Worm (Caenorhabditis elegans) whole organism, L1 larva: ENCODE results near the gene K09C6.9.

Source experiments
- C34B4.2 ChIP-seq: sonication (generic microtip); optimal IDR thresholded peaks from 2 replicates; lab custom pipeline; 2017; ENCODE audit warnings: mild to moderate bottlenecking, missing genetic modification characterization, missing compliant biosample characterization
- F16B12.6 ChIP-seq: fragments of 150-350 bp; optimal IDR thresholded peaks from 2 replicates; lab custom pipeline; 2014; ENCODE audit warnings: missing biosample characterization, missing genetic modification characterization
- alr-1 ChIP-seq: fragments of 200-800 bp; sonication (Bioruptor generic); optimal IDR thresholded peaks from 2 replicates; lab custom pipeline; 2018; ENCODE audit warnings: borderline replicate concordance, mild to moderate bottlenecking, missing genetic modification characterization, missing compliant biosample characterization
- ceh-63 ChIP-seq: fragments of 200-800 bp; sonication (Bioruptor generic); optimal IDR thresholded peaks from 2 replicates; lab custom pipeline; 2018; ENCODE audit warnings: mild to moderate bottlenecking, missing genetic modification characterization, missing compliant biosample characterization
- ceh-8 ChIP-seq: fragments of 200-800 bp; sonication (Bioruptor generic); optimal IDR thresholded peaks from 2 replicates; lab custom pipeline; 2018; ENCODE audit warnings: mild to moderate bottlenecking, missing genetic modification characterization, moderate library complexity, missing compliant biosample characterization
- ceh-82 ChIP-seq, 3 experiments: fragments of 150-350 bp in 1 of 3; sonication (generic microtip) in 2 of 3; optimal IDR thresholded peaks; 2 replicates each; lab custom pipeline; 2014 to 2017; ENCODE audit warnings: missing biosample characterization in 3 of 3, missing genetic modification characterization in 3 of 3
- ceh-90 ChIP-seq: sonication (generic microtip); optimal IDR thresholded peaks from 2 replicates; lab custom pipeline; 2016; ENCODE audit warnings: missing genetic modification characterization, missing compliant biosample characterization
- dpl-1 ChIP-seq, 3 experiments: fragments of 150-350 bp in 2 of 3; sonication (generic microtip) in 1 of 3; optimal IDR thresholded peaks; 2 replicates each; lab custom pipeline; 2014 to 2017; ENCODE audit warnings: missing biosample characterization in 3 of 3, missing genetic modification characterization in 3 of 3, missing genetic modification reagents in 3 of 3
- dsc-1 ChIP-seq: sonication (generic microtip); optimal IDR thresholded peaks from 2 replicates; lab custom pipeline; 2016; ENCODE audit warnings: mild to moderate bottlenecking, missing genetic modification characterization, missing compliant biosample characterization
- fos-1 ChIP-seq: fragments of 150-350 bp; optimal IDR thresholded peaks from 2 replicates; lab custom pipeline; 2014; ENCODE audit warnings: missing biosample characterization, missing genetic modification characterization
- hlh-4 ChIP-seq: sonication (generic microtip); optimal IDR thresholded peaks from 2 replicates; lab custom pipeline; 2016; ENCODE audit warnings: mild to moderate bottlenecking, missing genetic modification characterization, missing compliant biosample characterization
- hpl-2 ChIP-seq: fragments of 150-350 bp; optimal IDR thresholded peaks from 2 replicates; lab custom pipeline; 2014; ENCODE audit warnings: missing biosample characterization, missing genetic modification reagents, missing genetic modification characterization
- irx-1 ChIP-seq: sonication (generic microtip); optimal IDR thresholded peaks from 2 replicates; lab custom pipeline; 2016; ENCODE audit warnings: missing genetic modification characterization, missing compliant biosample characterization
- jun-1 ChIP-seq: fragments of 150-350 bp; optimal IDR thresholded peaks from 2 replicates; lab custom pipeline; 2014; ENCODE audit warnings: missing biosample characterization, missing genetic modification reagents, missing genetic modification characterization
- lin-14 ChIP-seq: fragments of 200-800 bp; sonication (Bioruptor generic); optimal IDR thresholded peaks from 2 replicates; lab custom pipeline; 2018; ENCODE audit warnings: mild to moderate bottlenecking, missing genetic modification characterization, moderate library complexity, missing compliant biosample characterization
- lin-39 ChIP-seq: fragments of 150-350 bp; optimal IDR thresholded peaks from 2 replicates; lab custom pipeline; 2014; ENCODE audit warnings: missing biosample characterization, missing genetic modification reagents, missing genetic modification characterization
- lir-3 ChIP-seq: sonication (generic microtip); optimal IDR thresholded peaks from 2 replicates; lab custom pipeline; 2016; ENCODE audit warnings: mild to moderate bottlenecking, missing genetic modification characterization, moderate library complexity, missing compliant biosample characterization; ENCODE audit not compliant: poor library complexity
- lsy-2 ChIP-seq, 2 experiments: fragments of 150-350 bp; optimal IDR thresholded peaks; 2 replicates each; lab custom pipeline; 2014; ENCODE audit warnings: missing biosample characterization in 2 of 2, missing genetic modification characterization in 2 of 2
- mdl-1 ChIP-seq, 2 experiments: fragments of 150-350 bp; optimal IDR thresholded peaks; 2 replicates each; lab custom pipeline; 2014 to 2017; ENCODE audit warnings: missing biosample characterization in 2 of 2, missing genetic modification characterization in 2 of 2, inconsistent platforms in 1 of 2
- nhr-11 ChIP-seq: fragments of 150-350 bp; optimal IDR thresholded peaks from 2 replicates; lab custom pipeline; 2014; ENCODE audit warnings: missing biosample characterization, missing genetic modification characterization
- nhr-19 ChIP-seq: fragments of 200-800 bp; sonication (Bioruptor generic); conservative IDR thresholded peaks from 2 replicates; pipeline ENCODE4 v1.3.6; 2022; ENCODE audit warnings: missing genetic modification characterization, missing compliant biosample characterization
- nhr-20 ChIP-seq: sonication (generic microtip); optimal IDR thresholded peaks from 2 replicates; lab custom pipeline; 2016; ENCODE audit warnings: mild to moderate bottlenecking, missing genetic modification characterization, missing compliant biosample characterization
- nhr-237 ChIP-seq: fragments of 150-350 bp; optimal IDR thresholded peaks from 2 replicates; lab custom pipeline; 2014; ENCODE audit warnings: missing biosample characterization, missing genetic modification characterization
- nhr-28 ChIP-seq: fragments of 150-350 bp; optimal IDR thresholded peaks from 2 replicates; lab custom pipeline; 2014; ENCODE audit warnings: missing biosample characterization, missing genetic modification characterization
- nhr-47 ChIP-seq: sonication (generic microtip); optimal IDR thresholded peaks from 2 replicates; lab custom pipeline; 2016; ENCODE audit warnings: mild to moderate bottlenecking, missing genetic modification characterization, moderate library complexity, missing compliant biosample characterization
- nhr-71 ChIP-seq: sonication (generic microtip); optimal IDR thresholded peaks from 2 replicates; lab custom pipeline; 2016; ENCODE audit warnings: mild to moderate bottlenecking, missing genetic modification characterization, moderate library complexity, missing compliant biosample characterization
- nhr-76 ChIP-seq: sonication (generic microtip); optimal IDR thresholded peaks from 2 replicates; lab custom pipeline; 2017; ENCODE audit warnings: missing biosample characterization, missing genetic modification characterization
- nhr-77 ChIP-seq: fragments of 150-350 bp; optimal IDR thresholded peaks from 2 replicates; lab custom pipeline; 2014; ENCODE audit warnings: missing biosample characterization, missing genetic modification characterization
- nhr-84 ChIP-seq: sonication (generic microtip); optimal IDR thresholded peaks from 2 replicates; lab custom pipeline; 2017; ENCODE audit warnings: missing biosample characterization, missing genetic modification characterization
- nhr-90 ChIP-seq: sonication (generic microtip); optimal IDR thresholded peaks from 2 replicates; lab custom pipeline; 2016; ENCODE audit warnings: mild to moderate bottlenecking, missing genetic modification characterization, missing compliant biosample characterization; ENCODE audit not compliant: poor library complexity
- pag-3 ChIP-seq: sonication (generic microtip); optimal IDR thresholded peaks from 2 replicates; lab custom pipeline; 2017; ENCODE audit warnings: missing genetic modification characterization, mild to moderate bottlenecking, missing compliant biosample characterization, antibody characterized with exemption, borderline replicate concordance; ENCODE audit not compliant: insufficient read depth
- pax-3 ChIP-seq: fragments of 200-800 bp; sonication (Bioruptor generic); optimal IDR thresholded peaks from 2 replicates; lab custom pipeline; 2018; ENCODE audit warnings: mild to moderate bottlenecking, missing genetic modification characterization, moderate library complexity, missing compliant biosample characterization
- pqm-1 ChIP-seq: sonication (generic microtip); optimal IDR thresholded peaks from 3 replicates; lab custom pipeline; 2017; ENCODE audit warnings: missing biosample characterization, missing genetic modification characterization
- rnt-1 ChIP-seq: sonication (generic microtip); optimal IDR thresholded peaks from 2 replicates; lab custom pipeline; 2016; ENCODE audit warnings: mild to moderate bottlenecking, missing genetic modification characterization, moderate library complexity, missing compliant biosample characterization
- snu-23 ChIP-seq: sonication (generic microtip); optimal IDR thresholded peaks from 2 replicates; lab custom pipeline; 2016; ENCODE audit warnings: missing genetic modification characterization, missing compliant biosample characterization
- sox-4 ChIP-seq: sonication (generic microtip); optimal IDR thresholded peaks from 2 replicates; lab custom pipeline; 2016; ENCODE audit warnings: missing genetic modification characterization, missing compliant biosample characterization
- sptf-1 ChIP-seq: fragments of 150-350 bp; optimal IDR thresholded peaks from 2 replicates; lab custom pipeline; 2014; ENCODE audit warnings: missing biosample characterization, missing genetic modification characterization
- sup-37 ChIP-seq: fragments of 200-800 bp; sonication (Bioruptor generic); optimal IDR thresholded peaks from 2 replicates; lab custom pipeline; 2018; ENCODE audit warnings: mild to moderate bottlenecking, missing genetic modification characterization, missing compliant biosample characterization
- tbx-2 ChIP-seq: sonication (generic microtip); optimal IDR thresholded peaks from 2 replicates; lab custom pipeline; 2016; ENCODE audit warnings: missing genetic modification characterization, missing compliant biosample characterization
- unc-30 ChIP-seq: sonication (generic microtip); optimal IDR thresholded peaks from 2 replicates; lab custom pipeline; 2017; ENCODE audit warnings: missing biosample characterization, missing genetic modification characterization
- unc-62 ChIP-seq: fragments of 150-350 bp; optimal IDR thresholded peaks from 2 replicates; lab custom pipeline; 2014; ENCODE audit warnings: missing biosample characterization, missing genetic modification reagents, missing genetic modification characterization
- unc-86 ChIP-seq: sonication (generic microtip); optimal IDR thresholded peaks from 2 replicates; lab custom pipeline; 2016; ENCODE audit warnings: missing genetic modification characterization, missing compliant biosample characterization
- unc-98 ChIP-seq: fragments of 200-800 bp; sonication (Bioruptor generic); IDR thresholded peaks from 2 replicates; pipeline ENCODE4 v1.3.6; 2022; ENCODE audit warnings: missing genetic modification characterization, missing compliant biosample characterization
- vab-15 ChIP-seq: sonication (generic microtip); optimal IDR thresholded peaks from 2 replicates; lab custom pipeline; 2017; ENCODE audit warnings: missing genotype, mild to moderate bottlenecking, missing genetic modification characterization, missing compliant biosample characterization
- xbp-1 ChIP-seq: sonication (generic microtip); optimal IDR thresholded peaks from 2 replicates; lab custom pipeline; 2016; ENCODE audit warnings: missing genetic modification characterization, missing compliant biosample characterization
- zag-1 ChIP-seq: fragments of 150-350 bp; optimal IDR thresholded peaks from 2 replicates; lab custom pipeline; 2014; ENCODE audit warnings: missing biosample characterization, missing genetic modification characterization
- zip-4 ChIP-seq: fragments of 200-800 bp; sonication (Bioruptor generic); optimal IDR thresholded peaks from 2 replicates; lab custom pipeline; 2018; ENCODE audit warnings: mild to moderate bottlenecking, missing genetic modification characterization, moderate library complexity, missing compliant biosample characterization
- ztf-4 ChIP-seq: fragments of 150-350 bp; optimal IDR thresholded peaks from 2 replicates; lab custom pipeline; 2014; ENCODE audit warnings: missing biosample characterization, missing genetic modification characterization

K09C6.9 gene

ce11 chrV:904232-904983 lies 49.5 kb upstream of the K09C6.9 start, which contains the start of gene trm-2A (continued):
- TF ChIP-seq nhr-90 (tag; lab: Kevin White, UChicago) = peak; percentile 85
- peak; percentile 91 for TF ChIP-seq nhr-20 (tag; lab: Kevin White, UChicago)
- no peak for TF ChIP-seq hlh-4 (tag; lab: Kevin White, UChicago)
- peak; percentile 21 for TF ChIP-seq ceh-8 (GFP tag; lab: Kevin White, UChicago)
- TF ChIP-seq vab-15 = peak; percentile 79
- no peak for TF ChIP-seq pqm-1 (tag; lab: Kevin White, UChicago)
- TF ChIP-seq fos-1 (tag; lab: Kevin White, UChicago) = peak; percentile 57
- no peak for TF ChIP-seq nhr-76
- peak; percentile 83 to 88 for TF ChIP-seq lsy-2 (tag; optimal IDR thresholded peaks at IDR 0.05; lab: Kevin White, UChicago)
- TF ChIP-seq zag-1 = no peak
- TF ChIP-seq dsc-1 (tag; lab: Kevin White, UChicago) = peak; percentile 79
- TF ChIP-seq dpl-1 (GFP tag; optimal IDR thresholded peaks at IDR 0.05; lab: Kevin White, UChicago) = peak; percentile 89 to 98 (median 98)
- no peak for TF ChIP-seq C34B4.2 (tag; lab: Kevin White, UChicago)
- TF ChIP-seq unc-30 (tag; lab: Kevin White, UChicago) = peak; percentile 11
- TF ChIP-seq nhr-77 (tag; lab: Kevin White, UChicago) = peak; percentile 68
- TF ChIP-seq sup-37 (GFP tag; lab: Kevin White, UChicago) = peak; percentile 6
- TF ChIP-seq pax-3 (tag; lab: Kevin White, UChicago) = peak; percentile 56
- peak; percentile 70 for TF ChIP-seq irx-1 (tag; lab: Kevin White, UChicago)
- TF ChIP-seq nhr-237 (tag; lab: Kevin White, UChicago) = no peak
- TF ChIP-seq nhr-11 = peak; percentile 52
- TF ChIP-seq lir-3 (tag; lab: Kevin White, UChicago) = no peak
- TF ChIP-seq nhr-71 (tag; lab: Kevin White, UChicago) = peak; percentile 89
- TF ChIP-seq sptf-1 (tag; lab: Kevin White, UChicago) = no peak
- peak; percentile 33 for TF ChIP-seq ceh-90 (tag; lab: Kevin White, UChicago)
- peak; percentile 9 for TF ChIP-seq ceh-63
- peak; percentile 63 for TF ChIP-seq unc-86 (tag; lab: Kevin White, UChicago)
- peak; percentile 19 for TF ChIP-seq zip-4 (GFP tag; lab: Kevin White, UChicago)
- TF ChIP-seq lin-14 (GFP tag; lab: Kevin White, UChicago) = peak; percentile 94
- peak in 1 of 2 experiments; percentile 63 for TF ChIP-seq mdl-1 (tag; optimal IDR thresholded peaks at IDR 0.05; lab: Kevin White, UChicago)
- peak; percentile 85 for TF ChIP-seq nhr-19
- TF ChIP-seq rnt-1 (tag; lab: Kevin White, UChicago) = peak; percentile 94
- peak; percentile 86 to 91 (median 87) for TF ChIP-seq ceh-82 (tag; optimal IDR thresholded peaks at IDR 0.05; lab: Kevin White, UChicago)
- TF ChIP-seq pag-3 (tag; lab: Kevin White, UChicago) = no peak

- peak; percentile 1 for TF ChIP-seq ztf-4 (tag; lab: Kevin White, UChicago)
- TF ChIP-seq alr-1 = no peak
- no peak for TF ChIP-seq unc-98 (GFP tag; lab: Robert Waterston, UW)
- peak; percentile 48 for TF ChIP-seq tbx-2
- TF ChIP-seq nhr-237 (tag; lab: Kevin White, UChicago) = no peak
- no peak for TF ChIP-seq xbp-1
- TF ChIP-seq lin-14 (GFP tag; lab: Kevin White, UChicago) = no peak
- TF ChIP-seq irx-1 (tag; lab: Kevin White, UChicago) = no peak
- TF ChIP-seq hpl-2 (GFP tag; lab: Kevin White, UChicago) = no peak
- no peak for TF ChIP-seq nhr-84 (tag; lab: Kevin White, UChicago)
- TF ChIP-seq fos-1 (tag; lab: Kevin White, UChicago) = no peak
- TF ChIP-seq nhr-11 = no peak
- TF ChIP-seq unc-30 (tag; lab: Kevin White, UChicago) = no peak
- peak; percentile 88 for TF ChIP-seq nhr-20 (tag; lab: Kevin White, UChicago)
- no peak for TF ChIP-seq lin-39
- TF ChIP-seq hlh-4 (tag; lab: Kevin White, UChicago) = no peak
- TF ChIP-seq sox-4 = no peak
- TF ChIP-seq rnt-1 (tag; lab: Kevin White, UChicago) = peak; percentile 46
- TF ChIP-seq lir-3 (tag; lab: Kevin White, UChicago) = no peak
- no peak for TF ChIP-seq jun-1 (tag; lab: Kevin White, UChicago)
- TF ChIP-seq F16B12.6 (tag; lab: Kevin White, UChicago) = peak; percentile 15
- peak in 2 of 3 experiments; percentile 42 to 57 for TF ChIP-seq dpl-1 (GFP tag; optimal IDR thresholded peaks at IDR 0.05; lab: Kevin White, UChicago)
- peak; percentile 35 for TF ChIP-seq nhr-47
- TF ChIP-seq unc-62 (GFP tag; lab: Kevin White, UChicago) = no peak
- TF ChIP-seq nhr-28 (tag; lab: Kevin White, UChicago) = no peak
- TF ChIP-seq snu-23 (GFP tag; lab: Kevin White, UChicago) = peak; percentile 64
Observed at ce11 chrV:903460-903859, 48.6 kb upstream of the K09C6.9 start, which contains the start of gene fmo-5. fmo-5 (minus strand) TSS chrV:903665.
